Worm (Caenorhabditis elegans) whole organism, early embryonic: Measurements from ENCODE around the gene pole-2.

Experiments used
- B0310.2 ChIP-seq: sonication (generic microtip); optimal IDR thresholded peaks from 2 replicates; lab custom pipeline; 2016; ENCODE audit warnings: mild to moderate bottlenecking, missing genetic modification characterization, missing compliant biosample characterization
- F13C5.2 ChIP-seq: sonication (generic microtip); optimal IDR thresholded peaks from 2 replicates; lab custom pipeline; 2017; ENCODE audit warnings: mild to moderate bottlenecking, missing genetic modification characterization, inconsistent platforms, missing compliant biosample characterization
- aly-1 ChIP-seq: sonication (generic microtip); optimal IDR thresholded peaks from 2 replicates; lab custom pipeline; 2016; ENCODE audit warnings: missing genetic modification characterization, missing compliant biosample characterization
- ama-1 ChIP-seq: fragments of 150-350 bp; optimal IDR thresholded peaks from 2 replicates; lab custom pipeline; 2014
- ceh-13 ChIP-seq: fragments of 200-800 bp; sonication (Bioruptor generic); optimal IDR thresholded peaks from 2 replicates; lab custom pipeline; 2018; ENCODE audit warnings: mild to moderate bottlenecking, missing genetic modification characterization, missing compliant biosample characterization
- ceh-36 ChIP-seq: sonication (generic microtip); optimal IDR thresholded peaks from 2 replicates; lab custom pipeline; 2016; ENCODE audit warnings: missing genetic modification characterization, inconsistent platforms, missing compliant biosample characterization
- ets-7 ChIP-seq: sonication (generic microtip); optimal IDR thresholded peaks from 2 replicates; lab custom pipeline; 2016; ENCODE audit warnings: missing genotype, missing genetic modification characterization, missing compliant biosample characterization
- flt-1 ChIP-seq: fragments of 200-800 bp; sonication (Bioruptor generic); IDR thresholded peaks from 2 replicates; pipeline ENCODE4 v1.3.6; 2022; ENCODE audit warnings: missing genetic modification characterization, missing compliant biosample characterization
- hmbx-1 ChIP-seq: sonication (generic microtip); optimal IDR thresholded peaks from 2 replicates; lab custom pipeline; 2016; ENCODE audit warnings: mild to moderate bottlenecking, missing genetic modification characterization, missing compliant biosample characterization
- hmg-4 ChIP-seq: fragments of 200-800 bp; sonication (Bioruptor generic); optimal IDR thresholded peaks from 2 replicates; lab custom pipeline; 2018; ENCODE audit warnings: mild to moderate bottlenecking, missing genetic modification characterization, missing compliant biosample characterization
- hnd-1 ChIP-seq: sonication (generic microtip); optimal IDR thresholded peaks from 2 replicates; lab custom pipeline; 2016; ENCODE audit warnings: missing genetic modification characterization, missing compliant biosample characterization
- pes-1 ChIP-seq: fragments of 200-800 bp; sonication (Bioruptor generic); IDR thresholded peaks from 2 replicates; pipeline ENCODE4 v1.3.6; 2022; ENCODE audit warnings: missing genetic modification reagents, missing genetic modification characterization, missing compliant biosample characterization
- scrt-1 ChIP-seq: fragments of 200-800 bp; sonication (Bioruptor generic); IDR thresholded peaks from 2 replicates; pipeline ENCODE4 v1.3.6; 2022; ENCODE audit warnings: missing genetic modification characterization, missing compliant biosample characterization
- sea-1 ChIP-seq: fragments of 200-800 bp; sonication (Bioruptor generic); conservative IDR thresholded peaks from 2 replicates; pipeline ENCODE4 v1.3.6; 2022; ENCODE audit warnings: missing genetic modification characterization, missing compliant biosample characterization
- tbx-11 ChIP-seq: fragments of 200-800 bp; sonication (Bioruptor generic); IDR thresholded peaks from 2 replicates; pipeline ENCODE4 v1.3.6; 2022; ENCODE audit warnings: missing genetic modification characterization, missing compliant biosample characterization
- tbx-37 ChIP-seq: fragments of 200-800 bp; sonication (Bioruptor generic); conservative IDR thresholded peaks from 2 replicates; pipeline ENCODE4 v1.3.6; 2022; ENCODE audit warnings: missing genetic modification reagents, missing genetic modification characterization, missing compliant biosample characterization
- tra-4 ChIP-seq: sonication (generic microtip); optimal IDR thresholded peaks from 2 replicates; lab custom pipeline; 2017; ENCODE audit warnings: missing genetic modification characterization, missing compliant biosample characterization

Gene pole-2

DNA sequence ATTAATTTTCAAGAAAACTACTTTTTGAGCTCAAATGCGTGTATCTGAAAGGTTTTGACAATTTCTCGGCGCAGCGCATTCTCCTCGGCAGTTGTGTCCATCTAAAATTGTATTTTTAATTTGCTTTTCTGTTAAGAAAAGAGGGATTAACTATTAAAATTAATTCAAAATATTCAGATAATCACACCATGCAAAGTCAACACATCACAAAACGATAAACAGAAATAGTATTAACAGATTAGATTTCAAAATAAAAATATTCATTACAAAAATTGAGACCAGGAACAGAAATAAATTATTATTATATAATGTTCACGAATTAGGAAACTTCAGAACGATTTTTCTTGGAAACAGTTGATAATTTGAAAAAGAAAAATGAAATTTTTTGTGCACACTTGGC is at the start of gene pole-2:
TSS of gene pole-2 (minus strand) at position 101 of the 400 bp plus-strand sequence.
- no peak for TF ChIP-seq flt-1
- TF ChIP-seq tra-4 (tag; lab: Kevin White, UChicago): no peak
- TF ChIP-seq sea-1 (GFP tag; lab: Robert Waterston, UW): no peak
- no peak for TF ChIP-seq ceh-13
- TF ChIP-seq F13C5.2 (tag; lab: Kevin White, UChicago): no peak
- no peak for TF ChIP-seq pes-1 (GFP tag; lab: Robert Waterston, UW)
- no peak for TF ChIP-seq ama-1 (lab: Kevin White, UChicago)
- TF ChIP-seq hmbx-1: no peak
- TF ChIP-seq aly-1: no peak
- TF ChIP-seq hmg-4: no peak
- no peak for TF ChIP-seq ets-7 (tag; lab: Kevin White, UChicago)
- TF ChIP-seq scrt-1: no peak
- TF ChIP-seq B0310.2 (tag; lab: Kevin White, UChicago): no peak
- TF ChIP-seq tbx-11 (GFP tag; lab: Robert Waterston, UW): no peak
- TF ChIP-seq ceh-36 (tag; lab: Kevin White, UChicago): no peak
- TF ChIP-seq hnd-1 (tag; lab: Kevin White, UChicago): no peak
- no peak for TF ChIP-seq tbx-37 (GFP tag; lab: Robert Waterston, UW)

- TF ChIP-seq hmg-4: no peak
- no peak for TF ChIP-seq B0310.2 (tag; lab: Kevin White, UChicago)
- no peak for TF ChIP-seq flt-1
- no peak for TF ChIP-seq ets-7 (tag; lab: Kevin White, UChicago)
- no peak for TF ChIP-seq hmbx-1
Observed at ce11 chrIV:8730469-8730868, 44.1 kb upstream of the pole-2 start, which contains the start of gene F21D5.3. Gene F21D5.3, plus strand, starts transcription at chrIV:8730815.

ce11 chrIV:8729636-8730035 is 43.2 kb upstream of the pole-2 start:
- TF ChIP-seq tra-4 (tag; lab: Kevin White, UChicago) (no peak), ama-1 (lab: Kevin White, UChicago) (no peak), ceh-13 (no peak), B0310.2 (tag; lab: Kevin White, UChicago) (no peak), hmg-4 (no peak), flt-1 (no peak)

- no peak for TF ChIP-seq tra-4 (tag; lab: Kevin White, UChicago)
- no peak for TF ChIP-seq hnd-1 (tag; lab: Kevin White, UChicago)
- TF ChIP-seq ceh-36 (tag; lab: Kevin White, UChicago): no peak
Observed at ce11 chrIV:8728122-8728521, 41.7 kb upstream of the pole-2 start, which contains the start of gene otub-3. Gene otub-3, plus strand, starts transcription at chrIV:8728177.

DNA sequence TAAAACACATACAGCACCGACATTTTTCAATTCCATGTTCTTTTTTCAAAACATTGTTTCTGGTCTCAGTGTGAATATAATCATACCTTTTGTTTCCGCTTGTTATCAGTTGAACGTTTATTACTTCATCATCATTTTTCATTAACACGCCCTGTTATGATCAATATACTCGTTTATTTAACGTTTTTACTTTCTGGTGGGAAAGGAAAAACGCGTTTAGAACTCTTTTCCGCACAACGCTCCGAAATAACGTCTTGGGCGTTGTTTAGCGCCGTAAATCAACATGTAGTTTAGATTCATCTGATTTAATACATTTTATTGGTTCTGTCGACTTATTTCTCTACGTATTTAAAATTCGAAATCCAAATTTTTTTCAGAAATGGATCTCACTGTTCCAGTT is 38.9 kb upstream of the pole-2 start, which contains the start of gene pgm-3:
TSS of gene pgm-3 (plus strand) at position 378 of the 400 bp plus-strand sequence.
- TF ChIP-seq B0310.2 (tag; lab: Kevin White, UChicago) (no peak), hmg-4 (no peak), tbx-37 (GFP tag; lab: Robert Waterston, UW) (no peak), aly-1 (no peak), scrt-1 (no peak), hmbx-1 (no peak), F13C5.2 (tag; lab: Kevin White, UChicago) (no peak), hnd-1 (tag; lab: Kevin White, UChicago) (no peak), ceh-36 (tag; lab: Kevin White, UChicago) (no peak)

- TF ChIP-seq ets-7 (tag; lab: Kevin White, UChicago) (no peak), tbx-37 (GFP tag; lab: Robert Waterston, UW) (no peak), hnd-1 (tag; lab: Kevin White, UChicago) (no peak), flt-1 (no peak), tbx-11 (GFP tag; lab: Robert Waterston, UW) (no peak), sea-1 (GFP tag; lab: Robert Waterston, UW) (no peak), tra-4 (tag; lab: Kevin White, UChicago) (no peak), hmbx-1 (no peak), B0310.2 (tag; lab: Kevin White, UChicago) (no peak), F13C5.2 (tag; lab: Kevin White, UChicago) (no peak), pes-1 (GFP tag; lab: Robert Waterston, UW) (no peak), ama-1 (lab: Kevin White, UChicago) (no peak), aly-1 (no peak), ceh-36 (tag; lab: Kevin White, UChicago) (no peak), scrt-1 (no peak)
Observed at ce11 chrIV:8724907-8725306, 38.5 kb upstream of the pole-2 start.

- TF ChIP-seq scrt-1: no peak
- TF ChIP-seq sea-1 (GFP tag; lab: Robert Waterston, UW): no peak
- no peak for TF ChIP-seq B0310.2 (tag; lab: Kevin White, UChicago)
- no peak for TF ChIP-seq ceh-36 (tag; lab: Kevin White, UChicago)
- TF ChIP-seq ceh-13: no peak
- no peak for TF ChIP-seq pes-1 (GFP tag; lab: Robert Waterston, UW)
- no peak for TF ChIP-seq hmbx-1
- TF ChIP-seq tbx-11 (GFP tag; lab: Robert Waterston, UW): no peak
- no peak for TF ChIP-seq ets-7 (tag; lab: Kevin White, UChicago)
- TF ChIP-seq hmg-4: no peak
- no peak for TF ChIP-seq tbx-37 (GFP tag; lab: Robert Waterston, UW)
- TF ChIP-seq hnd-1 (tag; lab: Kevin White, UChicago): no peak
- no peak for TF ChIP-seq flt-1
- no peak for TF ChIP-seq aly-1
- TF ChIP-seq ama-1 (lab: Kevin White, UChicago): no peak
- no peak for TF ChIP-seq F13C5.2 (tag; lab: Kevin White, UChicago)
- no peak for TF ChIP-seq tra-4 (tag; lab: Kevin White, UChicago)
Observed at ce11 chrIV:8723720-8724119, 37.3 kb upstream of the pole-2 start, which contains the start of gene F21D5.9. Gene F21D5.9, plus strand, starts transcription at chrIV:8724020.

DNA sequence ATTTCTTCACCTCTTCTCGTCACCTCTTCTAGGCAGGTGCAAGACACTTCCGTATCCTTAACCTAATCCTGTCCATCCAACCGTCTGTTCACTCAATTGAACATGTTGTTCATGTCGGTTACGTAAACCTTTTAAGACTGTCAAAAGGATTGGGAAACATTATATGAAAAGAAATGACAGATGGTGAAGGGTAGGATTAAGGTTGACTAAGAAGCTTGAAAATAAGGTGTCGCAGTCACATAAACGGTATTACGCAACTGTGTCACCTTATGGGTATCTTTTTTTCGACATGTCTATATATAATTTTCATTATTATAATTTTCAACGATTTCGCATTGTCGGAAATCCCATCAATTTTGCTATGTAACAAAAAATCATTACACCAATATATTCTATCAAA is 36.4 kb upstream of the pole-2 start:
- no peak for TF ChIP-seq flt-1
- no peak for TF ChIP-seq ceh-13
- no peak for TF ChIP-seq hmbx-1
- no peak for TF ChIP-seq B0310.2 (tag; lab: Kevin White, UChicago)
- TF ChIP-seq ets-7 (tag; lab: Kevin White, UChicago): no peak
- TF ChIP-seq tbx-37 (GFP tag; lab: Robert Waterston, UW): no peak
- no peak for TF ChIP-seq hnd-1 (tag; lab: Kevin White, UChicago)
- no peak for TF ChIP-seq pes-1 (GFP tag; lab: Robert Waterston, UW)
- no peak for TF ChIP-seq scrt-1
- TF ChIP-seq F13C5.2 (tag; lab: Kevin White, UChicago): no peak
- no peak for TF ChIP-seq aly-1
- TF ChIP-seq tbx-11 (GFP tag; lab: Robert Waterston, UW): no peak
- no peak for TF ChIP-seq hmg-4
- no peak for TF ChIP-seq ceh-36 (tag; lab: Kevin White, UChicago)
- TF ChIP-seq ama-1 (lab: Kevin White, UChicago): no peak
- TF ChIP-seq sea-1 (GFP tag; lab: Robert Waterston, UW): no peak
